Worm (Caenorhabditis elegans) whole organism, late embryonic: Measurements from ENCODE around the gene rpl-37.

Experiments used
- ama-1 ChIP-seq: fragments of 150-350 bp; optimal IDR thresholded peaks from 2 replicates; lab custom pipeline; 2014
- ceh-48 ChIP-seq: sonication (generic microtip); optimal IDR thresholded peaks from 2 replicates; lab custom pipeline; 2016; ENCODE audit warnings: missing genetic modification characterization, inconsistent platforms, missing compliant biosample characterization
- ceh-6 ChIP-seq: fragments of 200-800 bp; sonication (Bioruptor generic); optimal IDR thresholded peaks from 2 replicates; lab custom pipeline; 2018; ENCODE audit warnings: mild to moderate bottlenecking, missing genetic modification characterization, missing compliant biosample characterization
- lin-11 ChIP-seq: fragments of 200-800 bp; sonication (Bioruptor generic); optimal IDR thresholded peaks from 2 replicates; lab custom pipeline; 2018; ENCODE audit warnings: mild to moderate bottlenecking, missing genetic modification characterization, missing compliant biosample characterization
- pat-9 ChIP-seq: fragments of 200-800 bp; sonication (Bioruptor generic); optimal IDR thresholded peaks from 2 replicates; lab custom pipeline; 2018; ENCODE audit warnings: mild to moderate bottlenecking, missing genetic modification characterization, moderate library complexity, missing compliant biosample characterization
- pha-4 ChIP-seq: fragments of 150-350 bp; optimal IDR thresholded peaks from 2 replicates; lab custom pipeline; 2018; ENCODE audit warnings: missing biosample characterization, missing genetic modification reagents, missing genetic modification characterization
- unc-86 ChIP-seq: sonication (generic microtip); optimal IDR thresholded peaks from 2 replicates; lab custom pipeline; 2016; ENCODE audit warnings: missing genetic modification characterization, missing compliant biosample characterization

DNA sequence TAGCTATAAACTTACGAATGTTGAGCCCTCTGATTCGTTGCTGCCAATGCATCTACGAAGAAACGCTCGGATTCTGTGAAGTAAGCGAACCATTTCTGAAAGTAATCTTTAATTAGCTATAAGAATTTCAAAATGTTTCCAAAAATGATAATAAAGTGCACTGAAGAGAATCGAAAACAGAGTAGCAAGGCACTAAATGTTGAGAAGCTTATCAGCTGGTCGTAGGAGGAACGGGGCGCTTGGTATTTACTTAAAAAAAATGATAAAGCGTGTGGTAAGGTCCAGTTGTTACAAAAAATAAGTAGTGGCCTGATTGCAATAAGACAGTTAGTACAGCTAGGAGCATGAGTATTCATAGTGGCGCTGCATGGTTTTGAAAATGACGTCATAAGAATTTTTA, 17.9 kb downstream of the rpl-37 start, which contains the start of gene C54C6.7:
- TF ChIP-seq pat-9 (tag; lab: Kevin White, UChicago) (no peak), unc-86 (tag; lab: Kevin White, UChicago) (no peak), ceh-48 (tag; lab: Kevin White, UChicago) (no peak), lin-11 (tag; lab: Kevin White, UChicago) (no peak), ceh-6 (no peak), pha-4 (tag; lab: Kevin White, UChicago) (no peak), ama-1 (lab: Kevin White, UChicago) (no peak)
